Worm (Caenorhabditis elegans) whole organism, midembryonic: Measurements from ENCODE around the gene T07F12.4.

Source experiments
- T22C8.4 ChIP-seq: fragments of 200-800 bp; sonication (Bioruptor generic); IDR thresholded peaks from 2 replicates; pipeline ENCODE4 v1.3.6; 2022; ENCODE audit warnings: missing genetic modification characterization, missing compliant biosample characterization
- flt-1 ChIP-seq: fragments of 200-800 bp; sonication (Bioruptor generic); IDR thresholded peaks from 2 replicates; pipeline ENCODE4 v1.3.6; 2022; ENCODE audit warnings: missing genetic modification characterization, missing compliant biosample characterization
- klf-2 ChIP-seq: fragments of 200-800 bp; sonication (Bioruptor generic); conservative IDR thresholded peaks from 2 replicates; pipeline ENCODE4 v1.3.6; 2022; ENCODE audit warnings: missing genetic modification reagents, missing genetic modification characterization, missing compliant biosample characterization
- med-1 ChIP-seq: sonication (generic microtip); optimal IDR thresholded peaks from 2 replicates; lab custom pipeline; 2017; ENCODE audit warnings: missing genetic modification characterization, mild to moderate bottlenecking, missing compliant biosample characterization, antibody characterized with exemption, missing genetic modification reagents; ENCODE audit not compliant: insufficient read depth
- tab-1 ChIP-seq: fragments of 200-800 bp; sonication (Bioruptor generic); IDR thresholded peaks from 2 replicates; pipeline ENCODE4 v1.3.6; 2022; ENCODE audit warnings: missing genetic modification characterization, missing compliant biosample characterization
- ztf-23 ChIP-seq: fragments of 200-800 bp; sonication (Bioruptor generic); IDR thresholded peaks from 2 replicates; pipeline ENCODE4 v1.3.6; 2022; ENCODE audit warnings: missing genetic modification reagents, missing genetic modification characterization, missing compliant biosample characterization

ce11 chrX:4902376-4902775 is 1.8 kb upstream of the T07F12.4 start:
- TF ChIP-seq klf-2 (GFP tag; lab: Robert Waterston, UW) (no peak), med-1 (GFP tag; lab: Kevin White, UChicago) (no peak), T22C8.4 (no peak), ztf-23 (GFP tag; lab: Robert Waterston, UW) (no peak), tab-1 (GFP tag; lab: Robert Waterston, UW) (no peak), flt-1 (GFP tag; lab: Robert Waterston, UW) (no peak)
